Comparison of ENCODE assay signal across 4 worm cellular contexts in genomic region chrII:7337469-7337893, ce11.
TF ChIP-seq lines count a peak whose summit lies in the region.

No protein-coding gene starts in this region.

TF ChIP-seq in whole organism, L1 larva, 84 proteins besides CTCF, POLR2A, EP300 and RAD21 (continued from another document and continues in another):
- TF ChIP-seq nhr-11 (tag; optimal IDR thresholded peaks at IDR 0.05; lab: Kevin White, UChicago) (no peak), ces-1 (GFP tag; optimal IDR thresholded peaks at IDR 0.05; lab: Kevin White, UChicago) (no peak), unc-86 (tag; optimal IDR thresholded peaks at IDR 0.05; lab: Kevin White, UChicago) (no peak), nhr-12 (tag; optimal IDR thresholded peaks at IDR 0.05; lab: Kevin White, UChicago) (no peak), irx-1 (tag; optimal IDR thresholded peaks at IDR 0.05; lab: Kevin White, UChicago) (peak; percentile 59), sup-37 (GFP tag; optimal IDR thresholded peaks at IDR 0.05; lab: Kevin White, UChicago) (no peak), ceh-82 (tag; optimal IDR thresholded peaks at IDR 0.05; lab: Kevin White, UChicago) (peak in 2 of 3 experiments; percentile 23 to 49), elt-2 (tag; optimal IDR thresholded peaks at IDR 0.05; lab: Kevin White, UChicago) (peak; percentile 89), sox-4 (tag; optimal IDR thresholded peaks at IDR 0.05; lab: Kevin White, UChicago) (peak; percentile 36), egl-13 (tag; optimal IDR thresholded peaks at IDR 0.05; lab: Kevin White, UChicago) (no peak), skn-1 (tag; optimal IDR thresholded peaks at IDR 0.05; lab: Kevin White, UChicago) (no peak), tlp-1 (tag; optimal IDR thresholded peaks at IDR 0.05; lab: Kevin White, UChicago) (no peak), ceh-63 (GFP tag; optimal IDR thresholded peaks at IDR 0.05; lab: Kevin White, UChicago) (no peak), swsn-7 (tag; optimal IDR thresholded peaks at IDR 0.05; lab: Kevin White, UChicago) (peak; percentile 63), aly-2 (tag; optimal IDR thresholded peaks at IDR 0.05; lab: Kevin White, UChicago) (no peak), lsy-2 (tag; optimal IDR thresholded peaks at IDR 0.05; lab: Kevin White, UChicago) (peak; percentile 46 to 78), ama-1 (optimal IDR thresholded peaks at IDR 0.05; lab: Kevin White, UChicago) (peak; percentile 34), elt-3 (tag; optimal IDR thresholded peaks at IDR 0.05; lab: Kevin White, UChicago) (peak in 5 of 6 experiments; percentile 15 to 95 (median 48)), rnt-1 (tag; optimal IDR thresholded peaks at IDR 0.05; lab: Kevin White, UChicago) (peak; percentile 30), nhr-47 (tag; optimal IDR thresholded peaks at IDR 0.05; lab: Kevin White, UChicago) (peak; percentile 82), hlh-4 (tag; optimal IDR thresholded peaks at IDR 0.05; lab: Kevin White, UChicago) (no peak), ztf-4 (tag; optimal IDR thresholded peaks at IDR 0.05; lab: Kevin White, UChicago) (peak; percentile 68), nhr-28 (tag; optimal IDR thresholded peaks at IDR 0.05; lab: Kevin White, UChicago) (no peak), ztf-11 (tag; optimal IDR thresholded peaks at IDR 0.05; lab: Kevin White, UChicago) (no peak), alr-1 (tag; optimal IDR thresholded peaks at IDR 0.05; lab: Kevin White, UChicago; ENCODE audit: borderline replicate concordance) (no peak), efl-1 (optimal IDR thresholded peaks at IDR 0.05; lab: Kevin White, UChicago) (peak; percentile 39 to 44), efl-1 (GFP tag; optimal IDR thresholded peaks at IDR 0.05 in 1 of 2; lab: Kevin White, UChicago) (peak in 1 of 2 experiments; percentile 17), nhr-77 (tag; optimal IDR thresholded peaks at IDR 0.05; lab: Kevin White, UChicago) (peak; percentile 27), zip-4 (GFP tag; optimal IDR thresholded peaks at IDR 0.05; lab: Kevin White, UChicago) (peak; percentile 24), lin-39 (tag; optimal IDR thresholded peaks at IDR 0.05; lab: Kevin White, UChicago) (no peak), snpc-4 (tag; optimal IDR thresholded peaks at IDR 0.05; lab: Kevin White, UChicago) (no peak), nhr-20 (tag; optimal IDR thresholded peaks at IDR 0.05; lab: Kevin White, UChicago) (peak; percentile 95), nhr-19 (GFP tag; conservative IDR thresholded peaks at IDR 0.05; lab: Robert Waterston, UW) (peak; percentile 91)

TF ChIP-seq in whole organism, L2 larva, 48 proteins besides CTCF, POLR2A, EP300 and RAD21 (continued from another document):
- TF ChIP-seq nhr-129 (tag; optimal IDR thresholded peaks at IDR 0.05; lab: Kevin White, UChicago): peak; percentile 79
- TF ChIP-seq ztf-1 (GFP tag; conservative IDR thresholded peaks at IDR 0.05; lab: Robert Waterston, UW): no peak
- TF ChIP-seq sma-9 (GFP tag; optimal IDR thresholded peaks at IDR 0.05; lab: Kevin White, UChicago): peak; percentile 97
- TF ChIP-seq sma-9 (tag; optimal IDR thresholded peaks at IDR 0.05; lab: Kevin White, UChicago): no peak
- TF ChIP-seq unc-55 (GFP tag; optimal IDR thresholded peaks at IDR 0.05; lab: Kevin White, UChicago): peak; percentile 73
- TF ChIP-seq sma-3 (GFP tag; optimal IDR thresholded peaks at IDR 0.05; lab: Kevin White, UChicago): peak; percentile 92
- peak; percentile 7 for TF ChIP-seq unc-62 (GFP tag; optimal IDR thresholded peaks at IDR 0.05; lab: Kevin White, UChicago)
- TF ChIP-seq mab-5 (tag; optimal IDR thresholded peaks at IDR 0.05; lab: Kevin White, UChicago): no peak
- peak; percentile 54 for TF ChIP-seq lin-11 (tag; optimal IDR thresholded peaks at IDR 0.05; lab: Kevin White, UChicago)
- TF ChIP-seq mbf-1 (tag; optimal IDR thresholded peaks at IDR 0.05; lab: Kevin White, UChicago): no peak

TF ChIP-seq in whole organism, L4 larva, 104 proteins besides CTCF, POLR2A, EP300 and RAD21 (continued from another document):
- peak; percentile 60 for TF ChIP-seq rbr-2 (tag; optimal IDR thresholded peaks at IDR 0.05; lab: Kevin White, UChicago)
- peak; percentile 46 for TF ChIP-seq ama-1 (optimal IDR thresholded peaks at IDR 0.05; lab: Kevin White, UChicago)
- peak; percentile 94 for TF ChIP-seq mxl-3 (GFP tag; optimal IDR thresholded peaks at IDR 0.05; lab: Kevin White, UChicago)
- TF ChIP-seq arid-1 (GFP tag; conservative IDR thresholded peaks at IDR 0.05; lab: Robert Waterston, UW): 0 out of 2 replicates have a peak, but pooled peaks have one; percentile 4
- peak; percentile 61 for TF ChIP-seq hmg-1.1 (GFP tag; IDR thresholded peaks at IDR 0.05; lab: Robert Waterston, UW)
- no peak for TF ChIP-seq tag-97 (GFP tag; IDR thresholded peaks at IDR 0.05; lab: Robert Waterston, UW)
- peak; percentile 85 for TF ChIP-seq saeg-2 (GFP tag; IDR thresholded peaks at IDR 0.05; lab: Robert Waterston, UW)
- TF ChIP-seq ceh-20 (GFP tag; IDR thresholded peaks at IDR 0.05; lab: Robert Waterston, UW): peak; percentile 84
- TF ChIP-seq spr-1 (tag; optimal IDR thresholded peaks at IDR 0.05; lab: Kevin White, UChicago): peak; percentile 42
- peak; percentile 93 for TF ChIP-seq dmd-6 (GFP tag; IDR thresholded peaks at IDR 0.05; lab: Robert Waterston, UW)
- peak; percentile 89 to 95 for TF ChIP-seq mdl-1 (tag; optimal IDR thresholded peaks at IDR 0.05; lab: Kevin White, UChicago)
- TF ChIP-seq jun-1 (tag; optimal IDR thresholded peaks at IDR 0.05; lab: Kevin White, UChicago): no peak
- TF ChIP-seq snpc-4 (tag; optimal IDR thresholded peaks at IDR 0.05; lab: Kevin White, UChicago): no peak
- 0 out of 2 replicates have a peak, but pooled peaks have one; percentile 3 for TF ChIP-seq mxl-2 (GFP tag; conservative IDR thresholded peaks at IDR 0.05; lab: Robert Waterston, UW)
- no peak for TF ChIP-seq egl-43 (GFP tag; IDR thresholded peaks at IDR 0.05; lab: Robert Waterston, UW)
- no peak for TF ChIP-seq spr-3 (GFP tag; optimal IDR thresholded peaks at IDR 0.05; lab: Kevin White, UChicago)
- TF ChIP-seq nhr-25 (tag; optimal IDR thresholded peaks at IDR 0.05; lab: Kevin White, UChicago; ENCODE audit: borderline replicate concordance, insufficient read depth): peak; percentile 80
- TF ChIP-seq vab-7 (GFP tag; IDR thresholded peaks at IDR 0.05; lab: Robert Waterston, UW): no peak
- TF ChIP-seq zag-1 (tag; optimal IDR thresholded peaks at IDR 0.05; lab: Kevin White, UChicago): no peak
- no peak for TF ChIP-seq Y75B8A.6 (GFP tag; IDR thresholded peaks at IDR 0.05; lab: Robert Waterston, UW)
- TF ChIP-seq ctbp-1 (GFP tag; IDR thresholded peaks at IDR 0.05; lab: Robert Waterston, UW): peak; percentile 71; the same call in 1 of the 2 replicates
- peak; percentile 22 for TF ChIP-seq duxl-1 (tag; optimal IDR thresholded peaks at IDR 0.05; lab: Kevin White, UChicago; ENCODE audit: poor library complexity)
- no peak for TF ChIP-seq pha-4 (GFP tag; IDR thresholded peaks at IDR 0.05; lab: Robert Waterston, UW)
- peak; percentile 17 for TF ChIP-seq pha-4 (tag; optimal IDR thresholded peaks at IDR 0.05; lab: Kevin White, UChicago)
- TF ChIP-seq nhr-10 (tag; optimal IDR thresholded peaks at IDR 0.05; lab: Kevin White, UChicago): peak; percentile 32
- TF ChIP-seq nhr-41 (GFP tag; IDR thresholded peaks at IDR 0.05; lab: Robert Waterston, UW): no peak
- peak; percentile 77 for TF ChIP-seq T20F7.1 (GFP tag; optimal IDR thresholded peaks at IDR 0.05; lab: Kevin White, UChicago)
- no peak for TF ChIP-seq F26F4.8 (GFP tag; conservative IDR thresholded peaks at IDR 0.05; lab: Robert Waterston, UW)
- no peak for TF ChIP-seq Y5F2A.4 (GFP tag; optimal IDR thresholded peaks at IDR 0.05; lab: Kevin White, UChicago)
- no peak for TF ChIP-seq sdz-12 (GFP tag; optimal IDR thresholded peaks at IDR 0.05; lab: Kevin White, UChicago)
- TF ChIP-seq madf-9 (GFP tag; conservative IDR thresholded peaks at IDR 0.05; lab: Robert Waterston, UW): peak; percentile 49; the same call in 1 of the 2 replicates
- peak; percentile 97 for TF ChIP-seq hlh-11 (tag; optimal IDR thresholded peaks at IDR 0.05; lab: Kevin White, UChicago)
- peak; percentile 65 for TF ChIP-seq mes-2 (tag; optimal IDR thresholded peaks at IDR 0.05; lab: Kevin White, UChicago; ENCODE audit: poor library complexity, severe bottlenecking)
- no peak for TF ChIP-seq set-16 (GFP tag; IDR thresholded peaks at IDR 0.05; lab: Robert Waterston, UW)
- peak; percentile 72 for TF ChIP-seq nhr-11 (tag; optimal IDR thresholded peaks at IDR 0.05; lab: Kevin White, UChicago)
- no peak for TF ChIP-seq zip-11 (GFP tag; IDR thresholded peaks at IDR 0.05; lab: Robert Waterston, UW)
- TF ChIP-seq fos-1 (tag; optimal IDR thresholded peaks at IDR 0.05; lab: Kevin White, UChicago): no peak
- no peak for TF ChIP-seq dmd-8 (GFP tag; IDR thresholded peaks at IDR 0.05; lab: Robert Waterston, UW)
- TF ChIP-seq madf-5 (GFP tag; IDR thresholded peaks at IDR 0.05; lab: Robert Waterston, UW): no peak
- peak; percentile 90 for TF ChIP-seq hlh-30 (tag; optimal IDR thresholded peaks at IDR 0.05; lab: Kevin White, UChicago; ENCODE audit: insufficient read depth)
- TF ChIP-seq nhr-76 (tag; optimal IDR thresholded peaks at IDR 0.05; lab: Kevin White, UChicago): peak; percentile 33
- TF ChIP-seq lin-29 (GFP tag; IDR thresholded peaks at IDR 0.05; lab: Robert Waterston, UW): no peak
- no peak for TF ChIP-seq ceh-44 (GFP tag; IDR thresholded peaks at IDR 0.05; lab: Robert Waterston, UW)
- TF ChIP-seq ceh-28 (tag; optimal IDR thresholded peaks at IDR 0.05; lab: Kevin White, UChicago): no peak
- peak; percentile 85 for TF ChIP-seq dve-1 (tag; optimal IDR thresholded peaks at IDR 0.05; lab: Kevin White, UChicago; ENCODE audit: insufficient read depth)

TF ChIP-seq in whole organism, young adult, 124 proteins besides CTCF, POLR2A, EP300 and RAD21 (continued from another document):
- TF ChIP-seq Y53G8AR.9 (GFP tag; conservative IDR thresholded peaks at IDR 0.05; lab: Robert Waterston, UW) (no peak), F22D6.2 (tag; optimal IDR thresholded peaks at IDR 0.05; lab: Kevin White, UChicago) (peak; percentile 86), ekl-4 (GFP tag; IDR thresholded peaks at IDR 0.05; lab: Robert Waterston, UW) (no peak), chd-7 (tag; optimal IDR thresholded peaks at IDR 0.05; lab: Kevin White, UChicago) (peak; percentile 82), B0019.2 (GFP tag; conservative IDR thresholded peaks at IDR 0.05; lab: Robert Waterston, UW) (no peak), ccch-3 (GFP tag; optimal IDR thresholded peaks at IDR 0.05; lab: Kevin White, UChicago) (no peak), aptf-3 (GFP tag; IDR thresholded peaks at IDR 0.05; lab: Robert Waterston, UW) (no peak), C17E4.6 (GFP tag; IDR thresholded peaks at IDR 0.05; lab: Robert Waterston, UW) (no peak), xnd-1 (tag; optimal IDR thresholded peaks at IDR 0.05; lab: Kevin White, UChicago) (no peak), F57A8.1 (GFP tag; optimal IDR thresholded peaks at IDR 0.05; lab: Kevin White, UChicago) (no peak), T07F8.4 (tag; optimal IDR thresholded peaks at IDR 0.05; lab: Kevin White, UChicago) (no peak), sea-2 (GFP tag; IDR thresholded peaks at IDR 0.05; lab: Robert Waterston, UW) (no peak), tlf-1 (GFP tag; optimal IDR thresholded peaks at IDR 0.05; lab: Kevin White, UChicago) (peak; percentile 53), lag-1 (GFP tag; IDR thresholded peaks at IDR 0.05; lab: Robert Waterston, UW) (no peak), dox-1 (GFP tag; IDR thresholded peaks at IDR 0.05; lab: Robert Waterston, UW) (no peak; the same call in 1 of the 2 replicates), ceh-40 (GFP tag; IDR thresholded peaks at IDR 0.05; lab: Robert Waterston, UW) (no peak), hmg-20 (GFP tag; IDR thresholded peaks at IDR 0.05; lab: Robert Waterston, UW) (no peak), zim-3 (tag; optimal IDR thresholded peaks at IDR 0.05; lab: Kevin White, UChicago) (no peak), D2030.7 (GFP tag; IDR thresholded peaks at IDR 0.05; lab: Robert Waterston, UW) (no peak), ztf-3 (GFP tag; optimal IDR thresholded peaks at IDR 0.05; lab: Kevin White, UChicago) (no peak), lin-40 (tag; optimal IDR thresholded peaks at IDR 0.05; lab: Kevin White, UChicago) (peak; percentile 87), zfh-2 (GFP tag; conservative IDR thresholded peaks at IDR 0.05; lab: Robert Waterston, UW) (no peak), bed-2 (GFP tag; IDR thresholded peaks at IDR 0.05; lab: Robert Waterston, UW) (no peak), mcd-1 (GFP tag; IDR thresholded peaks at IDR 0.05; lab: Robert Waterston, UW) (peak; percentile 45), attf-5 (GFP tag; optimal IDR thresholded peaks at IDR 0.05; lab: Kevin White, UChicago) (peak; percentile 75), sptf-2 (GFP tag; optimal IDR thresholded peaks at IDR 0.05; lab: Kevin White, UChicago) (no peak), pha-4 (tag; optimal IDR thresholded peaks at IDR 0.05; lab: Kevin White, UChicago) (peak; percentile 49), lsl-1 (GFP tag; optimal IDR thresholded peaks at IDR 0.05; lab: Kevin White, UChicago) (no peak), atf-7 (tag; optimal IDR thresholded peaks at IDR 0.05; lab: Kevin White, UChicago) (peak; percentile 86), hsf-1 (GFP tag; IDR thresholded peaks at IDR 0.05; lab: Robert Waterston, UW) (no peak), ztf-26 (tag; optimal IDR thresholded peaks at IDR 0.05; lab: Kevin White, UChicago) (peak; percentile 95), Y95B8A.8 (GFP tag; IDR thresholded peaks at IDR 0.05; lab: Robert Waterston, UW) (no peak)
